Fruit fly (Drosophila melanogaster): Measurements from ENCODE around the gene CG1074.
A peak's percentile ranks its signal among the peaks of the same experiment; 100 is the strongest.

The CG1074 gene

DNA sequence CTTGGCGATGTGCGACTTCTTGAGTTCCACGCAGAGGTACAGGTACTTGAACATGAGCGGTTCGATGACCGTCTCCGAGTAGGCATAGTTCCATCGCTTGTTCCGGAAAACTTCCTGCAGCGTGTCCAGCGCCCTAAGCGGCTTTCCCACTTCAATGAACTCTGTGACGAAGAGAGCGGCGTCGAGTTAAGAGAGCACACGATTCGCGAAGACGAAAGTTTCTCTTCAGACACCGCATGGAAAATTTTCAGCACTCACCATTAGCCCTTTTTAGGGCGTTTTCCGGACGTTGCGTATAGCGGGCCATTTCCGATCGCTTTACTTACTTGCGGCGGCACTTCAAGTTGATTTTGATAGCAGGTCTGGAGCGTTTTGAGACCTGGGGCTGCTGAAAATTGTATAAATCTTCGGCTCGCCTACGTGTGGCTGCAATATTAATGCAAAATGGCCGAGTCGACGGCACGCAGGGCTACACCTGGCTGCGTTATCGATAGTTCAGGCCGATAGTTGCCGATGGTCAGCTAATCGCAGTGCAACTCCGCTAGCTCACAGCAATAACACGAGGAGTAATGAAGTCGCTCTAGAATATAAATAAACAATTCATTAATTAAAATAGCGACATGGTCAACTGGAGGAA, at the start of gene CG1074, which contains the start of gene eIF3a:
TSS of gene CG1074 (plus strand) at position 525 of the 637 bp plus-strand sequence.
TSS of gene eIF3a (minus strand) at position 455 of the 637 bp plus-strand sequence.
- TF ChIP-seq Sox14 (GFP tag; optimal IDR thresholded peaks at IDR 0.05) (no peak), salr (GFP tag; optimal IDR thresholded peaks at IDR 0.05) (peak in 1 of 2 experiments; percentile 19), CG6854 (GFP tag; optimal IDR thresholded peaks at IDR 0.05) (peak; percentile 85), esn (GFP tag; optimal IDR thresholded peaks at IDR 0.05) (peak; percentile 75), lz (GFP tag; optimal IDR thresholded peaks at IDR 0.05) (peak; percentile 64), Eip78C (GFP tag) (peak; percentile 87), CG10669 (GFP tag; optimal IDR thresholded peaks at IDR 0.05) (no peak), fkh (GFP tag; optimal IDR thresholded peaks at IDR 0.05) (no peak), dsx (GFP tag; optimal IDR thresholded peaks at IDR 0.05; ENCODE audit: poor library complexity, severe bottlenecking) (no peak), CG1621 (tag; optimal IDR thresholded peaks at IDR 0.05) (peak; percentile 52), Sox15 (GFP tag; optimal IDR thresholded peaks at IDR 0.05) (peak; percentile 7), CG6163 (GFP tag; IDR thresholded peaks at IDR 0.05) (peak; percentile 77; the same call in 2 of the 3 replicates), CG31627 (GFP tag; optimal IDR thresholded peaks at IDR 0.05) (peak; percentile 64), CG3032 (tag; optimal IDR thresholded peaks at IDR 0.05) (peak; percentile 52), eg (GFP tag; IDR thresholded peaks at IDR 0.05) (no peak), pdm3 (GFP tag; optimal IDR thresholded peaks at IDR 0.05) (no peak), Ets96B (tag; optimal IDR thresholded peaks at IDR 0.05) (peak; percentile 18), fd59A (GFP tag; optimal IDR thresholded peaks at IDR 0.05) (peak; percentile 7)

dm6 chr3R:4387490-4387889, 46.3 kb upstream of the CG1074 start, which contains the start of gene tub:
Gene tub (plus strand): TSS chr3R:4387742.
- TF ChIP-seq CG8632 (GFP tag; optimal IDR thresholded peaks at IDR 0.05), result no peak
- TF ChIP-seq Hr38 (GFP tag; optimal IDR thresholded peaks at IDR 0.05), result no peak
- TF ChIP-seq Smox (GFP tag; optimal IDR thresholded peaks at IDR 0.05), result no peak
- TF ChIP-seq ss (GFP tag; optimal IDR thresholded peaks at IDR 0.05), result no peak
- TF ChIP-seq Eip78C (GFP tag), result peak; percentile 63
- peak; percentile 45 for TF ChIP-seq CG1621 (tag; optimal IDR thresholded peaks at IDR 0.05)
- peak; percentile 25 for TF ChIP-seq CG3032 (tag; optimal IDR thresholded peaks at IDR 0.05)
- TF ChIP-seq cyc (GFP tag; optimal IDR thresholded peaks at IDR 0.05), result no peak
- TF ChIP-seq CG15336 (GFP tag; IDR thresholded peaks at IDR 0.05), result no peak
- TF ChIP-seq CG8319 (GFP tag; optimal IDR thresholded peaks at IDR 0.05), result no peak
- TF ChIP-seq Blimp-1 (GFP tag; optimal IDR thresholded peaks at IDR 0.05), result no peak
- TF ChIP-seq CG31627 (GFP tag; optimal IDR thresholded peaks at IDR 0.05), result peak; percentile 26
- TF ChIP-seq Ets21C (GFP tag; optimal IDR thresholded peaks at IDR 0.05), result no peak
- peak; percentile 22 for TF ChIP-seq dac (GFP tag; optimal IDR thresholded peaks at IDR 0.05)
- no peak for TF ChIP-seq Eip75B (GFP tag; optimal IDR thresholded peaks at IDR 0.05)
- no peak for TF ChIP-seq CG7368 (GFP tag; optimal IDR thresholded peaks at IDR 0.05)
- TF ChIP-seq CG11762 (GFP tag; optimal IDR thresholded peaks at IDR 0.05; ENCODE audit: insufficient read depth), result no peak
- TF ChIP-seq achi (GFP tag; optimal IDR thresholded peaks at IDR 0.05), result no peak
- TF ChIP-seq CG32006 (GFP tag; optimal IDR thresholded peaks at IDR 0.05), result no peak
- no peak for TF ChIP-seq CG6792 (GFP tag; optimal IDR thresholded peaks at IDR 0.05)
- no peak for TF ChIP-seq CG6854 (GFP tag; optimal IDR thresholded peaks at IDR 0.05)
- TF ChIP-seq Sox15 (GFP tag; optimal IDR thresholded peaks at IDR 0.05), result no peak
- no peak for TF ChIP-seq Ets96B (tag; optimal IDR thresholded peaks at IDR 0.05)
- TF ChIP-seq Hr39 (GFP tag; optimal IDR thresholded peaks at IDR 0.05), result peak; percentile 7
- TF ChIP-seq Sox102F (GFP tag; optimal IDR thresholded peaks at IDR 0.05), result no peak
- TF ChIP-seq CG6808 (GFP tag; optimal IDR thresholded peaks at IDR 0.05), result no peak
- no peak for TF ChIP-seq salr (GFP tag; optimal IDR thresholded peaks at IDR 0.05)
- peak; percentile 25 for TF ChIP-seq acj6 (GFP tag; optimal IDR thresholded peaks at IDR 0.05)
- peak; percentile 47 for TF ChIP-seq lz (GFP tag; optimal IDR thresholded peaks at IDR 0.05)
- TF ChIP-seq CG11902 (GFP tag; optimal IDR thresholded peaks at IDR 0.05), result no peak
- no peak for TF ChIP-seq CG9139 (GFP tag; optimal IDR thresholded peaks at IDR 0.05)
- TF ChIP-seq Eip93F (GFP tag; optimal IDR thresholded peaks at IDR 0.05), result no peak
- no peak for TF ChIP-seq Lpt (GFP tag; optimal IDR thresholded peaks at IDR 0.05)
- TF ChIP-seq CG6163 (GFP tag; IDR thresholded peaks at IDR 0.05), result peak; percentile 62
- TF ChIP-seq net (GFP tag; optimal IDR thresholded peaks at IDR 0.05), result no peak
- no peak for TF ChIP-seq CG10631 (GFP tag; optimal IDR thresholded peaks at IDR 0.05)
- TF ChIP-seq fkh (GFP tag; optimal IDR thresholded peaks at IDR 0.05), result no peak
- no peak for TF ChIP-seq CG11294 (GFP tag; IDR thresholded peaks at IDR 0.05)
- no peak for TF ChIP-seq CG10669 (GFP tag; optimal IDR thresholded peaks at IDR 0.05)
- TF ChIP-seq esn (GFP tag; optimal IDR thresholded peaks at IDR 0.05), result peak; percentile 13
- no peak for TF ChIP-seq spab (GFP tag; optimal IDR thresholded peaks at IDR 0.05)
- no peak for TF ChIP-seq CG3919 (GFP tag; optimal IDR thresholded peaks at IDR 0.05)

All from whole organism, prepupa.